Worm (Caenorhabditis elegans) whole organism, midembryonic: Measurements from ENCODE around the gene C49F8.3.

Source experiments
- T22C8.4 ChIP-seq: fragments of 200-800 bp; sonication (Bioruptor generic); IDR thresholded peaks from 2 replicates; pipeline ENCODE4 v1.3.6; 2022; ENCODE audit warnings: missing genetic modification characterization, missing compliant biosample characterization
- cog-1 ChIP-seq: sonication (generic microtip); optimal IDR thresholded peaks from 2 replicates; lab custom pipeline; 2016; ENCODE audit warnings: missing genetic modification characterization, missing compliant biosample characterization
- flt-1 ChIP-seq: fragments of 200-800 bp; sonication (Bioruptor generic); IDR thresholded peaks from 2 replicates; pipeline ENCODE4 v1.3.6; 2022; ENCODE audit warnings: missing genetic modification characterization, missing compliant biosample characterization
- klf-2 ChIP-seq: fragments of 200-800 bp; sonication (Bioruptor generic); conservative IDR thresholded peaks from 2 replicates; pipeline ENCODE4 v1.3.6; 2022; ENCODE audit warnings: missing genetic modification reagents, missing genetic modification characterization, missing compliant biosample characterization
- med-1 ChIP-seq: sonication (generic microtip); optimal IDR thresholded peaks from 2 replicates; lab custom pipeline; 2017; ENCODE audit warnings: missing genetic modification characterization, mild to moderate bottlenecking, missing compliant biosample characterization, antibody characterized with exemption, missing genetic modification reagents; ENCODE audit not compliant: insufficient read depth
- ref-1 ChIP-seq: fragments of 200-800 bp; sonication (Bioruptor generic); conservative IDR thresholded peaks from 2 replicates; pipeline ENCODE4 v1.3.6; 2022; ENCODE audit warnings: missing genetic modification reagents, missing genetic modification characterization, missing compliant biosample characterization
- tab-1 ChIP-seq: fragments of 200-800 bp; sonication (Bioruptor generic); IDR thresholded peaks from 2 replicates; pipeline ENCODE4 v1.3.6; 2022; ENCODE audit warnings: missing genetic modification characterization, missing compliant biosample characterization
- ztf-23 ChIP-seq: fragments of 200-800 bp; sonication (Bioruptor generic); IDR thresholded peaks from 2 replicates; pipeline ENCODE4 v1.3.6; 2022; ENCODE audit warnings: missing genetic modification reagents, missing genetic modification characterization, missing compliant biosample characterization
- ztf-29 ChIP-seq: fragments of 200-800 bp; sonication (Bioruptor generic); IDR thresholded peaks from 2 replicates; pipeline ENCODE4 v1.3.6; 2022; ENCODE audit warnings: missing genetic modification reagents, missing genetic modification characterization, missing compliant biosample characterization

C49F8.3 gene

ce11 chrX:13337000-13337399 lies 50.3 kb downstream of the C49F8.3 start:
- TF ChIP-seq klf-2 (no peak), ztf-23 (no peak), ref-1 (GFP tag; lab: Robert Waterston, UW) (no peak), T22C8.4 (GFP tag; lab: Robert Waterston, UW) (no peak), med-1 (no peak), tab-1 (GFP tag; lab: Robert Waterston, UW) (no peak), ztf-29 (GFP tag; lab: Robert Waterston, UW) (no peak), flt-1 (no peak), cog-1 (no peak)
